Worm (Caenorhabditis elegans): Measurements from ENCODE around the gene C06H2.7.
"Not testable (repeated sequence)": the region's sequence is repeated elsewhere in the genome, so short reads cannot be mapped to it uniquely, and the experiment has no call there.

C06H2.7 gene

DNA sequence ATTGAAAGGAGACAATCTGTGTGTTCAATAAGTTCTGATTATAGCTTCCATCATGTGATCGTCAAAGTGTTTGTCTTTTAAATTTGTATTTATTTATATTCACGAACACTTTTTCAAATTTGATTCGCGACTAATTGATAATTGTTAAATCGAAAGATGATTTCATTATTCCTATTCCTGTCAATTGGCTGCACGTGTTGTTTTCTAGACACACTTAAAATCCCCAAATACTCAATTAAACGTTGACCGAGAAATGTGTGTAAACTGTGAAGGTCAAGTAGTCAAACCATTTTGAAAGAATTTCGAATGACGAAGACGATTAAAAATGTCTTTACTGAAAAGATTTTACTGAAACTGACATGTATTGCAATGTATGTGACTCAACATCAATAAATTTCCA is 36.4 kb upstream of the C06H2.7 start:
- TF ChIP-seq unc-130 (GFP tag; optimal IDR thresholded peaks at IDR 0.05), result no peak
- no peak for TF ChIP-seq nhr-10 (tag; optimal IDR thresholded peaks at IDR 0.05)
- no peak for TF ChIP-seq mep-1 (tag; optimal IDR thresholded peaks at IDR 0.05)
- no peak for TF ChIP-seq zip-11 (GFP tag; IDR thresholded peaks at IDR 0.05)
- TF ChIP-seq egl-27 (tag; optimal IDR thresholded peaks at IDR 0.05), result no peak
- no peak for TF ChIP-seq set-16 (GFP tag; IDR thresholded peaks at IDR 0.05)
- no peak for TF ChIP-seq mes-2 (tag; optimal IDR thresholded peaks at IDR 0.05; ENCODE audit: poor library complexity, severe bottlenecking)
- TF ChIP-seq php-3 (GFP tag; IDR thresholded peaks at IDR 0.05), result no peak
- TF ChIP-seq jun-1 (tag; optimal IDR thresholded peaks at IDR 0.05), result no peak
- TF ChIP-seq attf-4 (tag; optimal IDR thresholded peaks at IDR 0.05), result no peak
- TF ChIP-seq spr-3 (GFP tag; optimal IDR thresholded peaks at IDR 0.05), result no peak
- TF ChIP-seq dve-1 (tag; optimal IDR thresholded peaks at IDR 0.05; ENCODE audit: insufficient read depth), result no peak

DNA sequence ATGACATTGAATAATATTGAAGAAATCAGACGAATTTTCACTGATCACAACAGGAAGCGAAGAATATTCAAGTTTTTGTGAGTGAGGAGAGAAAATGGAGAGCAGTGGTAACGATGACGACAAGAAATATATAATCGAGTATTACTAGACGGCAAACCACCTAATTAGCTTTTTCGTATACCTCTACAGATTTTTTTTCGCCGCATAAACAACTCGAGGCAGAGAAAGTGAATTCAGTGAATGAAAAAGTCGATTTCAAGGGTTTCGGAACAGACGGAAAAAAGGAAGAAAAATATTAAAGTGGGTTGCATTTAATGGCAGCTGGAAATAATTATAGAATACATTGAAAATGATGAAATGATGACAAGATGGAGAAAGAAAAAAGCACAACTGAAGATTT is 33.0 kb upstream of the C06H2.7 start, which contains the start of gene gpa-1:
gpa-1 (minus strand) TSS at position 101 of the 400 bp plus-strand sequence.
- no peak for TF ChIP-seq duxl-1 (tag; optimal IDR thresholded peaks at IDR 0.05; ENCODE audit: poor library complexity)
- TF ChIP-seq aha-1 (tag), result no peak
- no peak for TF ChIP-seq nhr-76 (tag; optimal IDR thresholded peaks at IDR 0.05)
- no peak for TF ChIP-seq dmd-6 (GFP tag; IDR thresholded peaks at IDR 0.05)
- no peak for TF ChIP-seq F26F4.8 (GFP tag; conservative IDR thresholded peaks at IDR 0.05)
- no peak for TF ChIP-seq tra-1 (GFP tag; IDR thresholded peaks at IDR 0.05)
- no peak for TF ChIP-seq fkh-10 (GFP tag; optimal IDR thresholded peaks at IDR 0.05)
- TF ChIP-seq mes-2 (tag; optimal IDR thresholded peaks at IDR 0.05; ENCODE audit: poor library complexity, severe bottlenecking), result no peak
- no peak for TF ChIP-seq jun-1 (tag; optimal IDR thresholded peaks at IDR 0.05)
- TF ChIP-seq daf-8 (GFP tag; IDR thresholded peaks at IDR 0.05), result no peak

ce11 chrV:11176693-11177304 is 32.2 kb upstream of the C06H2.7 start:
- TF ChIP-seq pqm-1 (tag; optimal IDR thresholded peaks at IDR 0.05) (peak; percentile 3), tra-1 (GFP tag; IDR thresholded peaks at IDR 0.05) (0 out of 2 replicates have a peak, but pooled peaks have one; percentile 26), nhr-102 (tag; optimal IDR thresholded peaks at IDR 0.05) (peak; percentile 76), F49E8.2 (tag; optimal IDR thresholded peaks at IDR 0.05; ENCODE audit: borderline replicate concordance) (peak; percentile 84), duxl-1 (tag; optimal IDR thresholded peaks at IDR 0.05; ENCODE audit: poor library complexity) (peak; percentile 70), mes-2 (tag; optimal IDR thresholded peaks at IDR 0.05; ENCODE audit: poor library complexity, severe bottlenecking) (peak; percentile 77), mxl-2 (GFP tag; conservative IDR thresholded peaks at IDR 0.05) (0 out of 2 replicates have a peak, but pooled peaks have one; percentile 20), mep-1 (tag; optimal IDR thresholded peaks at IDR 0.05) (peak; percentile 50), snpc-1.2 (GFP tag; IDR thresholded peaks at IDR 0.05) (peak; percentile 92), dve-1 (tag; optimal IDR thresholded peaks at IDR 0.05; ENCODE audit: insufficient read depth) (peak; percentile 70), mxl-3 (GFP tag; optimal IDR thresholded peaks at IDR 0.05) (peak; percentile 63), F10B5.3 (tag; optimal IDR thresholded peaks at IDR 0.05) (peak; percentile 35), zip-2 (tag; optimal IDR thresholded peaks at IDR 0.05) (peak; percentile 26), dmd-6 (GFP tag; IDR thresholded peaks at IDR 0.05) (peak; percentile 83), madf-5 (GFP tag; IDR thresholded peaks at IDR 0.05) (0 out of 4 replicates have a peak, but pooled peaks of 1 of the 2 experiments have one; percentile 30), saeg-2 (GFP tag; IDR thresholded peaks at IDR 0.05) (0 out of 2 replicates have a peak, but pooled peaks have one; percentile 37), lin-38 (GFP tag; IDR thresholded peaks at IDR 0.05) (peak; percentile 72), pha-4 (GFP tag; IDR thresholded peaks at IDR 0.05) (peak; percentile 69), rbr-2 (tag; optimal IDR thresholded peaks at IDR 0.05) (peak; percentile 27), Y48G9A.11 (GFP tag; IDR thresholded peaks at IDR 0.05) (peak; percentile 60), snpc-4 (tag; optimal IDR thresholded peaks at IDR 0.05) (peak; percentile 85), hlh-30 (tag; optimal IDR thresholded peaks at IDR 0.05; ENCODE audit: insufficient read depth) (peak; percentile 46), ceh-44 (GFP tag; IDR thresholded peaks at IDR 0.05) (peak; percentile 81), unc-130 (GFP tag; optimal IDR thresholded peaks at IDR 0.05) (peak; percentile 19), php-3 (GFP tag; IDR thresholded peaks at IDR 0.05) (peak; percentile 60), spr-1 (tag; optimal IDR thresholded peaks at IDR 0.05) (peak; percentile 48), nhr-41 (GFP tag; IDR thresholded peaks at IDR 0.05) (0 out of 2 replicates have a peak, but pooled peaks have one; percentile 7), hlh-11 (tag; optimal IDR thresholded peaks at IDR 0.05) (peak; percentile 81), daf-16 (GFP tag; optimal IDR thresholded peaks at IDR 0.05) (peak; percentile 30 to 33), daf-16 (tag; optimal IDR thresholded peaks at IDR 0.05) (peak; percentile 62), arid-1 (GFP tag; conservative IDR thresholded peaks at IDR 0.05) (peak; percentile 85), nhr-48 (tag; optimal IDR thresholded peaks at IDR 0.05) (peak; percentile 58)
- not testable (repeated sequence) for TF ChIP-seq pha-4 (tag; optimal IDR thresholded peaks at IDR 0.05)

Data from whole organism, L4 larva.